Worm (Caenorhabditis elegans) whole organism, early embryonic: ENCODE measurements around the gene R07C12.3.

ENCODE experiments used
- F13C5.2 ChIP-seq: sonication (generic microtip); optimal IDR thresholded peaks from 2 replicates; lab custom pipeline; 2017; ENCODE audit warnings: mild to moderate bottlenecking, missing genetic modification characterization, inconsistent platforms, missing compliant biosample characterization
- aly-1 ChIP-seq: sonication (generic microtip); optimal IDR thresholded peaks from 2 replicates; lab custom pipeline; 2016; ENCODE audit warnings: missing genetic modification characterization, missing compliant biosample characterization
- ama-1 ChIP-seq: fragments of 150-350 bp; optimal IDR thresholded peaks from 2 replicates; lab custom pipeline; 2014
- ceh-36 ChIP-seq: sonication (generic microtip); optimal IDR thresholded peaks from 2 replicates; lab custom pipeline; 2016; ENCODE audit warnings: missing genetic modification characterization, inconsistent platforms, missing compliant biosample characterization
- flt-1 ChIP-seq: fragments of 200-800 bp; sonication (Bioruptor generic); IDR thresholded peaks from 2 replicates; pipeline ENCODE4 v1.3.6; 2022; ENCODE audit warnings: missing genetic modification characterization, missing compliant biosample characterization
- sea-1 ChIP-seq: fragments of 200-800 bp; sonication (Bioruptor generic); conservative IDR thresholded peaks from 2 replicates; pipeline ENCODE4 v1.3.6; 2022; ENCODE audit warnings: missing genetic modification characterization, missing compliant biosample characterization

DNA sequence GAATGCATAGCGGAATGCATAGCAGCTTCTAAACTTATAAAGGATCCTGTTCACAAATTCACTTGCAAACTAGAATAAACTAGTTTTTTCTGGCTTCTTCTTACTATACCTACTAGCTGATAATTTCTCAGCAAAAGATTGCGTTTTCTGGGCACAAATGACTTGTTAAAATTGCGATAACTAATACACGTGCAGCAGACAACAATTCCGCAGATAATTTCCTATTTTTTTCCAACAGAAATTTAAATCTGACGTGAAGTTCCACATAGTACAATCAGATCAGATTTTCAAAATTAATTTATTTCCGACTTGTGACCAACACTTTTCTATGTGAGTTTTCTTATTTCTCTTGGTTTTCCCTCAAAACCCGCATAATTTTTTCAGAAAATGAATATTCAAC, 19.5 kb downstream of the R07C12.3 start, which contains the start of gene scrm-8:
- no peak for TF ChIP-seq F13C5.2 (tag; lab: Kevin White, UChicago)
- TF ChIP-seq ama-1 (lab: Kevin White, UChicago) = no peak
- no peak for TF ChIP-seq flt-1 (GFP tag; lab: Robert Waterston, UW)
- TF ChIP-seq sea-1 (GFP tag; lab: Robert Waterston, UW) = no peak
- no peak for TF ChIP-seq aly-1 (tag; lab: Kevin White, UChicago)
- no peak for TF ChIP-seq ceh-36 (tag; lab: Kevin White, UChicago)
